Fruit fly (Drosophila melanogaster): ENCODE measurements around the gene Trf2.

Trf2 gene

DNA sequence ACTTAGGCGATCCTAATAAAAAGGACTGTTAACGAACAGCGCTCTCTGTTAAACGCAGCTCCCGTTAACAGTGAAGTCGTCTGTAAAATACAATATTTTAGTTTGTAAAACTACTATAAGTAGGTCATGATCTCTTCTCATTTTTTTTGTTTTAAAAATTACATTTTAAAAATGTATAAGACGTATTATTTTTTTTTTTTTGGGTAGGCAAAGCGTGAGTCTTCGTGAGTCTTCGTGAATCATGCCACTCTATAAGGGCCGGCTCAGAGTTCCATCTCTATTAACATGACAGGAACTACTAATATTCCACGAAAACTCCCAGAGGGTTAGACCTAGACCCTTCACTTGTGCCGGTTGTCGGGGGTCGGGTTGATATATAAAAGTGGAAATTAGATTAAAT lies 13.6 kb downstream of the Trf2 start (continued):
- no peak for TF ChIP-seq Xrp1 (GFP tag; IDR thresholded peaks at IDR 0.05)
- TF ChIP-seq CG7372 (GFP tag; IDR thresholded peaks at IDR 0.05), result no peak
- no peak for TF ChIP-seq PHDP (tag; optimal IDR thresholded peaks at IDR 0.05)
- no peak for TF ChIP-seq Hsf (GFP tag; optimal IDR thresholded peaks at IDR 0.05)
- no peak for TF ChIP-seq zen (tag; optimal IDR thresholded peaks at IDR 0.05)
- TF ChIP-seq MTF-1 (GFP tag; optimal IDR thresholded peaks at IDR 0.05; ENCODE audit: borderline replicate concordance), result no peak
- no peak for TF ChIP-seq corto (GFP tag; optimal IDR thresholded peaks at IDR 0.05)
- TF ChIP-seq CG2712 (tag; optimal IDR thresholded peaks at IDR 0.05), result no peak
- no peak for TF ChIP-seq BtbVII (GFP tag; optimal IDR thresholded peaks at IDR 0.05)
- no peak for TF ChIP-seq amos (GFP tag; IDR thresholded peaks at IDR 0.05; ENCODE audit: partially characterized antibody)
- no peak for TF ChIP-seq sens (GFP tag)
- peak; percentile 49 for TF ChIP-seq BEAF-32 (GFP tag; optimal IDR thresholded peaks at IDR 0.05)
- TF ChIP-seq CG30403 (GFP tag; optimal IDR thresholded peaks at IDR 0.05), result no peak
- TF ChIP-seq grn (GFP tag; optimal IDR thresholded peaks at IDR 0.05), result no peak
- no peak for TF ChIP-seq ato (GFP tag; IDR thresholded peaks at IDR 0.05; ENCODE audit: partially characterized antibody)
- TF ChIP-seq sqz (GFP tag; optimal IDR thresholded peaks at IDR 0.05), result no peak
- no peak for TF ChIP-seq psq (GFP tag; optimal IDR thresholded peaks at IDR 0.05)
- TF ChIP-seq Bgb (GFP tag; IDR thresholded peaks at IDR 0.05; ENCODE audit: partially characterized antibody), result 0 out of 2 replicates have a peak, but pooled peaks have one; percentile 8
- no peak for TF ChIP-seq CG1832 (GFP tag; optimal IDR thresholded peaks at IDR 0.05)
- TF ChIP-seq Med (GFP tag), result no peak
- TF ChIP-seq CG31365 (tag; optimal IDR thresholded peaks at IDR 0.05), result no peak
- TF ChIP-seq CG13424 (tag; optimal IDR thresholded peaks at IDR 0.05), result no peak
- no peak for TF ChIP-seq tna (GFP tag; IDR thresholded peaks at IDR 0.05; ENCODE audit: partially characterized antibody)
- TF ChIP-seq CG12659 (GFP tag; optimal IDR thresholded peaks at IDR 0.05), result no peak
- no peak for TF ChIP-seq exex (tag; optimal IDR thresholded peaks at IDR 0.05)
- no peak for TF ChIP-seq D (optimal IDR thresholded peaks at IDR 0.05)
- no peak for TF ChIP-seq D (GFP tag; optimal IDR thresholded peaks at IDR 0.05)
- no peak for TF ChIP-seq zen2 (GFP tag; IDR thresholded peaks at IDR 0.05; ENCODE audit: partially characterized antibody)

DNA sequence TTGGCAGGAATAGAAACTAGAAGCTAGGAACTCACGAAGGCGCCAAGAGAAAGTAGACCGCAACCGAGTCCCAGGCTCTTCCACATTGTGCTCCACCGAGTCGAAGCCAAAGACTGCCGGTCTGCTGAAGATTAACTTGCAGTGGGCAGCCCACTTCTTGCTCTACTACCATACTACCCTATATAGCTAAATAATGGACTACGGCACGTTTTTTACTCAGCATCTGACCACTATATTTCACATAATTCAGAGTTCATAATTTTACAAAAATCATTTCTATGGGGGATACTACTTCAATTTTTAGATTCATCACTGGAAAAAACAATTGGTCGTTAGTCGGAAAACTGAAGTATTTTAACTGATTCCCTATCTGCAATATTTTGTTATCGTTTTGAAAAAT lies 24.6 kb downstream of the Trf2 start, which contains the start of gene CG32712:
Gene CG32712, minus strand, starts transcription at position 101 of the 400 bp plus-strand sequence.
- no peak for TF ChIP-seq tup (GFP tag; optimal IDR thresholded peaks at IDR 0.05)

DNA sequence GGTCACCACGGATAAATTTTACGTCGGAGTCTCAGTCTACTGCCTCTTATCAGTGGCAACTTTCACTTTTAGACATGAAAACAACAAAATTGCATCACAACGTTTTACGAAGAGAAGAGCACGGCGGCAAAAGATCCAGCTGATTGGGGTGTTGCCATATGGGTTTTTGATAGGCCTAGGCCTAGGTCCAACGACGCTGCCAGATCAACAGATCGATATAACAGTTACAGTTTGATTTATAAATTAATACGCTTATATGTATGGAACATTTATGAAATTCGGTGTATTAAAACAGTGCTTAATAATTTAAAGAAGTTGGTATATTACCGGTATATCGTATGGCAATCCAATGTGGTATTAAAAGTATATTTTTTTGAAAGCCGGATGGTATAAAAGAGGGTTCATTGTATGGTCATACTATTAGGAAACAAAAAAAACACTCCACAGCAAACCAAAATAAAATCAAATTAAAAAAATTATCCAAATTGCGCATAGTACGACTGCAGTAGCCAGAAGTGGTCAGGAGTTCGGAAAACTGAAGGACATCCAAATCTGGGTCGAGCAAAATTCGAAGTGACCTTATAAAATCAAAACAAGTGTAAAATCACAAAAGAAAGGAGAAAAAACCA lies 27.7 kb downstream of the Trf2 start, which contains the start of gene CG1440:
Gene CG1440, plus strand, starts transcription at position 402 of the 629 bp plus-strand sequence.
- no peak for TF ChIP-seq so (GFP tag; IDR thresholded peaks at IDR 0.05)
- TF ChIP-seq CG2712 (tag; optimal IDR thresholded peaks at IDR 0.05), result peak; percentile 21
- TF ChIP-seq E2f1 (GFP tag; IDR thresholded peaks at IDR 0.05), result no peak
- TF ChIP-seq Rfx (GFP tag; IDR thresholded peaks at IDR 0.05), result peak; percentile 40; the same call in 1 of the 2 replicates
- no peak for TF ChIP-seq ato (GFP tag; IDR thresholded peaks at IDR 0.05; ENCODE audit: partially characterized antibody)
- peak; percentile 4 for TF ChIP-seq CG7271 (tag; optimal IDR thresholded peaks at IDR 0.05)
- no peak for TF ChIP-seq CG5245 (GFP tag; optimal IDR thresholded peaks at IDR 0.05)
- peak; percentile 41 for TF ChIP-seq lbe (GFP tag; optimal IDR thresholded peaks at IDR 0.05)
- no peak for TF ChIP-seq CG8478 (optimal IDR thresholded peaks at IDR 0.05)
- peak; percentile 1 for TF ChIP-seq HmgZ (tag; optimal IDR thresholded peaks at IDR 0.05)
- no peak for TF ChIP-seq Scr (GFP tag; IDR thresholded peaks at IDR 0.05; ENCODE audit: partially characterized antibody)
- TF ChIP-seq unc-4 (GFP tag; IDR thresholded peaks at IDR 0.05; ENCODE audit: partially characterized antibody), result peak; percentile 39; the same call in 1 of the 2 replicates
- no peak for TF ChIP-seq Side (GFP tag; optimal IDR thresholded peaks at IDR 0.05)
- TF ChIP-seq CG18476 (GFP tag; optimal IDR thresholded peaks at IDR 0.05), result peak; percentile 9
- no peak for TF ChIP-seq CG17912 (GFP tag; optimal IDR thresholded peaks at IDR 0.05)
- TF ChIP-seq pros (GFP tag; optimal IDR thresholded peaks at IDR 0.05), result no peak
- no peak for TF ChIP-seq Aef1 (GFP tag; IDR thresholded peaks at IDR 0.05)
- TF ChIP-seq CG42726 (GFP tag; IDR thresholded peaks at IDR 0.05; ENCODE audit: partially characterized antibody), result no peak
- TF ChIP-seq bsh (GFP tag; optimal IDR thresholded peaks at IDR 0.05), result peak in 1 of 2 experiments; percentile 46
- TF ChIP-seq CG7928 (GFP tag; optimal IDR thresholded peaks at IDR 0.05), result peak; percentile 29
- no peak for TF ChIP-seq CG16863 (GFP tag; optimal IDR thresholded peaks at IDR 0.05)

All from whole organism, embryonic.